Fruit fly (Drosophila melanogaster): ENCODE measurements around the gene CG13708.

The CG13708 gene

dm6 chr3L:4825584-4825983 lies 7.8 kb downstream of the CG13708 start, which contains the start of the genes Dhc64C and LeuRS-m (continued):
- TF ChIP-seq NfI (GFP tag; optimal IDR thresholded peaks at IDR 0.05) (peak; percentile 18), ftz-f1 (GFP tag; optimal IDR thresholded peaks at IDR 0.05) (peak; percentile 19), cg (GFP tag; optimal IDR thresholded peaks at IDR 0.05) (no peak), tup (GFP tag; optimal IDR thresholded peaks at IDR 0.05) (no peak), CG1603 (tag; optimal IDR thresholded peaks at IDR 0.05) (peak; percentile 88), CG16813 (GFP tag; IDR thresholded peaks at IDR 0.05; ENCODE audit: partially characterized antibody) (peak; percentile 74), zfh2 (GFP tag; optimal IDR thresholded peaks at IDR 0.05) (peak; percentile 64), Nf-YC (tag; optimal IDR thresholded peaks at IDR 0.05) (no peak), HmgZ (tag; optimal IDR thresholded peaks at IDR 0.05) (peak; percentile 76)

dm6 chr3L:4824356-4825138 lies 8.8 kb downstream of the CG13708 start:
- TF ChIP-seq gce (GFP tag; IDR thresholded peaks at IDR 0.05) = peak; percentile 96
- peak; percentile 87 for TF ChIP-seq CG16863 (GFP tag; optimal IDR thresholded peaks at IDR 0.05)
- TF ChIP-seq cad (GFP tag; optimal IDR thresholded peaks at IDR 0.05) = no peak
- TF ChIP-seq Mad (GFP tag; optimal IDR thresholded peaks at IDR 0.05) = peak; percentile 93
- TF ChIP-seq Lpt (GFP tag; optimal IDR thresholded peaks at IDR 0.05) = no peak
- peak; percentile 82 for TF ChIP-seq jumu (GFP tag; optimal IDR thresholded peaks at IDR 0.05)
- TF ChIP-seq seq (GFP tag; IDR thresholded peaks at IDR 0.05) = peak; percentile 97
- peak; percentile 75 for TF ChIP-seq dati (GFP tag; IDR thresholded peaks at IDR 0.05)
- peak; percentile 87 for TF ChIP-seq CG18764 (GFP tag; optimal IDR thresholded peaks at IDR 0.05)
- TF ChIP-seq CG12236 (GFP tag; optimal IDR thresholded peaks at IDR 0.05) = peak; percentile 80
- peak; percentile 89 for TF ChIP-seq Hand (GFP tag; optimal IDR thresholded peaks at IDR 0.05)
- TF ChIP-seq Sry-δ (GFP tag; optimal IDR thresholded peaks at IDR 0.05) = peak; percentile 53
- TF ChIP-seq CG30403 (GFP tag; optimal IDR thresholded peaks at IDR 0.05) = peak; percentile 97
- no peak for TF ChIP-seq CG12155 (GFP tag; optimal IDR thresholded peaks at IDR 0.05)
- TF ChIP-seq run (tag; optimal IDR thresholded peaks at IDR 0.05) = peak; percentile 90
- no peak for TF ChIP-seq CG14860 (GFP tag; IDR thresholded peaks at IDR 0.05; ENCODE audit: partially characterized antibody)
- TF ChIP-seq Camta (GFP tag; optimal IDR thresholded peaks at IDR 0.05) = peak; percentile 90
- peak; percentile 96 for TF ChIP-seq NFAT (GFP tag; IDR thresholded peaks at IDR 0.05)
- peak; percentile 89 for TF ChIP-seq CG34224 (GFP tag; IDR thresholded peaks at IDR 0.05; ENCODE audit: partially characterized antibody)
- no peak for TF ChIP-seq sqz (GFP tag; optimal IDR thresholded peaks at IDR 0.05)
- peak; percentile 93 for TF ChIP-seq Ets65A (GFP tag)
- peak; percentile 78 for TF ChIP-seq CG10274 (GFP tag; optimal IDR thresholded peaks at IDR 0.05)
- peak; percentile 95 for TF ChIP-seq Meics (GFP tag; optimal IDR thresholded peaks at IDR 0.05)
- TF ChIP-seq CG18599 (GFP tag; optimal IDR thresholded peaks at IDR 0.05) = peak; percentile 96
- peak; percentile 71 for TF ChIP-seq Jarid2 (GFP tag; optimal IDR thresholded peaks at IDR 0.05)
- peak; percentile 48; the same call in 1 of the 3 replicates for TF ChIP-seq CG6791 (GFP tag; IDR thresholded peaks at IDR 0.05; ENCODE audit: partially characterized antibody)
- peak; percentile 93 for TF ChIP-seq CG31224 (GFP tag; IDR thresholded peaks at IDR 0.05)
- TF ChIP-seq bowl (GFP tag; IDR thresholded peaks at IDR 0.05) = peak; percentile 91
- peak; percentile 89 for TF ChIP-seq gt (GFP tag; IDR thresholded peaks at IDR 0.05)
- peak; percentile 89 for TF ChIP-seq CG15514 (GFP tag; optimal IDR thresholded peaks at IDR 0.05)
- peak; percentile 54; the same call in 1 of the 2 replicates for TF ChIP-seq Bgb (GFP tag; IDR thresholded peaks at IDR 0.05; ENCODE audit: partially characterized antibody)
- no peak for TF ChIP-seq CG17912 (GFP tag; optimal IDR thresholded peaks at IDR 0.05)
- peak; percentile 92 for TF ChIP-seq HHEX (GFP tag; optimal IDR thresholded peaks at IDR 0.05)
- peak; percentile 95 for TF ChIP-seq Mrtf (GFP tag; IDR thresholded peaks at IDR 0.05)
- peak in 1 of 2 experiments; percentile 96 for TF ChIP-seq bsh (GFP tag; optimal IDR thresholded peaks at IDR 0.05)
- TF ChIP-seq ind (GFP tag; optimal IDR thresholded peaks at IDR 0.05) = peak; percentile 96
- TF ChIP-seq BtbVII (GFP tag; optimal IDR thresholded peaks at IDR 0.05) = peak; percentile 95
- TF ChIP-seq CG11723 (GFP tag; optimal IDR thresholded peaks at IDR 0.05) = peak; percentile 88
- TF ChIP-seq CG31365 (tag; optimal IDR thresholded peaks at IDR 0.05) = peak; percentile 70
